Fruit fly (Drosophila melanogaster): ENCODE data around the gene CG9951.

The CG9951 gene

dm6 chr3L:16890650-16891336 is 27.8 kb downstream of the CG9951 start (continued):
- TF ChIP-seq CG1024 (GFP tag; IDR thresholded peaks at IDR 0.05) (peak; percentile 89), gcm (GFP tag; optimal IDR thresholded peaks at IDR 0.05) (peak; percentile 88), CG7556 (GFP tag; optimal IDR thresholded peaks at IDR 0.05) (peak; percentile 92), fu2 (GFP tag; optimal IDR thresholded peaks at IDR 0.05) (peak; percentile 57), CG17186 (GFP tag; optimal IDR thresholded peaks at IDR 0.05) (peak; percentile 68), CG12942 (GFP tag; optimal IDR thresholded peaks at IDR 0.05) (peak; percentile 81), pb (GFP tag; optimal IDR thresholded peaks at IDR 0.05) (peak; percentile 69), chif (GFP tag; optimal IDR thresholded peaks at IDR 0.05) (peak; percentile 85 to 91), CG9437 (GFP tag; optimal IDR thresholded peaks at IDR 0.05) (peak; percentile 75), CG32772 (GFP tag; IDR thresholded peaks at IDR 0.05) (peak; percentile 94), zfh2 (GFP tag; optimal IDR thresholded peaks at IDR 0.05) (peak; percentile 35), Camta (GFP tag; optimal IDR thresholded peaks at IDR 0.05) (peak; percentile 92), CG11093 (GFP tag; IDR thresholded peaks at IDR 0.05) (peak; percentile 88), grn (GFP tag; optimal IDR thresholded peaks at IDR 0.05) (peak; percentile 23), jigr1 (GFP tag; IDR thresholded peaks at IDR 0.05) (peak; percentile 78; the same call in 2 of the 3 replicates), Xrp1 (GFP tag; IDR thresholded peaks at IDR 0.05) (peak; percentile 95), Dp (GFP tag; optimal IDR thresholded peaks at IDR 0.05) (no peak), CG9215 (GFP tag; IDR thresholded peaks at IDR 0.05) (peak; percentile 65), kni (GFP tag; optimal IDR thresholded peaks at IDR 0.05) (peak; percentile 98), CG12659 (GFP tag; optimal IDR thresholded peaks at IDR 0.05) (peak; percentile 88), ato (GFP tag; IDR thresholded peaks at IDR 0.05; ENCODE audit: partially characterized antibody) (0 out of 2 replicates have a peak, but pooled peaks have one; percentile 30), Dfd (GFP tag; optimal IDR thresholded peaks at IDR 0.05) (no peak), MBD-R2 (GFP tag; IDR thresholded peaks at IDR 0.05) (peak; percentile 54; the same call in 1 of the 2 replicates), CG3281 (GFP tag; optimal IDR thresholded peaks at IDR 0.05) (peak; percentile 29), dimm (GFP tag; IDR thresholded peaks at IDR 0.05) (peak; percentile 88), CG7928 (GFP tag; optimal IDR thresholded peaks at IDR 0.05) (peak; percentile 51), CG6854 (GFP tag; optimal IDR thresholded peaks at IDR 0.05) (peak; percentile 53), fd64A (GFP tag; optimal IDR thresholded peaks at IDR 0.05) (peak; percentile 88), CG8281 (tag; optimal IDR thresholded peaks at IDR 0.05) (peak; percentile 64), CG6765 (GFP tag; optimal IDR thresholded peaks at IDR 0.05) (no peak), gce (GFP tag; IDR thresholded peaks at IDR 0.05) (peak; percentile 87), CG10979 (tag; optimal IDR thresholded peaks at IDR 0.05) (peak; percentile 95), CG7372 (GFP tag; IDR thresholded peaks at IDR 0.05) (peak; percentile 85), TFAM (GFP tag; optimal IDR thresholded peaks at IDR 0.05) (peak; percentile 66), CG4424 (GFP tag; optimal IDR thresholded peaks at IDR 0.05) (peak; percentile 94), CG1832 (GFP tag; optimal IDR thresholded peaks at IDR 0.05) (no peak), CG18011 (GFP tag; optimal IDR thresholded peaks at IDR 0.05) (peak; percentile 58), CG32532 (GFP tag; IDR thresholded peaks at IDR 0.05) (peak; percentile 75), ase (GFP tag; IDR thresholded peaks at IDR 0.05) (peak; percentile 92), Stat92E (GFP tag; optimal IDR thresholded peaks at IDR 0.05) (peak in 1 of 3 experiments; percentile 62), CG4707 (GFP tag; optimal IDR thresholded peaks at IDR 0.05) (peak; percentile 70), eve (GFP tag; optimal IDR thresholded peaks at IDR 0.05) (peak in 1 of 2 experiments; percentile 96), nmo (GFP tag; optimal IDR thresholded peaks at IDR 0.05) (peak; percentile 94), CG8089 (GFP tag; optimal IDR thresholded peaks at IDR 0.05) (peak; percentile 88), Hand (GFP tag; optimal IDR thresholded peaks at IDR 0.05) (peak; percentile 28), vnd (GFP tag; IDR thresholded peaks at IDR 0.05; ENCODE audit: partially characterized antibody) (0 out of 3 replicates have a peak, but pooled peaks have one; percentile 25), insv (GFP tag; optimal IDR thresholded peaks at IDR 0.05) (no peak), CG15601 (tag; optimal IDR thresholded peaks at IDR 0.05) (peak; percentile 92), CG8924 (tag; optimal IDR thresholded peaks at IDR 0.05) (peak; percentile 90)

Measured in whole organism, embryonic.